Worm (Caenorhabditis elegans) whole organism, L1 larva: ENCODE results near the gene nlp-79.

Experiments used
- elt-2 ChIP-seq: sonication (generic microtip); optimal IDR thresholded peaks from 2 replicates; lab custom pipeline; 2016; ENCODE audit warnings: missing genetic modification characterization, mild to moderate bottlenecking, inconsistent platforms, missing compliant biosample characterization, missing genetic modification reagents
- lin-13 ChIP-seq: fragments of 150-350 bp; optimal IDR thresholded peaks from 2 replicates; lab custom pipeline; 2014; ENCODE audit warnings: missing biosample characterization, missing genetic modification reagents, missing genetic modification characterization
- nhr-28 ChIP-seq: fragments of 150-350 bp; optimal IDR thresholded peaks from 2 replicates; lab custom pipeline; 2014; ENCODE audit warnings: missing biosample characterization, missing genetic modification characterization
- pqm-1 ChIP-seq: sonication (generic microtip); optimal IDR thresholded peaks from 3 replicates; lab custom pipeline; 2017; ENCODE audit warnings: missing biosample characterization, missing genetic modification characterization
- unc-130 ChIP-seq: fragments of 150-350 bp; optimal IDR thresholded peaks from 2 replicates; lab custom pipeline; 2017; ENCODE audit warnings: missing biosample characterization, missing genetic modification characterization, inconsistent platforms

DNA sequence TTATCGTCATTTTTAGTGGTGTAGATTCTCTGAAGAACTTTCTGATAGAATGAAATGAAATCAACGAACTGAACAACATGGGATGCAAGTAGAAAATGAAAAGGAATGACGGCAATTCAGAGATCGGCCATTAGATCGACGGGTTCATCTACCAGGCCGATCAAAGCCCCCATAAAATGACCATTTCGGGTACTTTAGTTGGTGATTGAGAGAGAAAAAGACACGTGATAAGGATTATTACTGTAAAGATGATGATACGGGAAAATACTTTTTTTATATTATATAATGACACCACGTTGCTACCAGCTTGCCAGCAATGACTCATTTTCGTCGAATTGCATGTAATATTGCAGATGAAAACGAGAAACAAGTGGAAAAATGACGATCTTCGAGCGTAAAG lies 39.6 kb upstream of the nlp-79 start, which contains the start of gene best-1:
- TF ChIP-seq unc-130 (tag; lab: Kevin White, UChicago) (peak; percentile 22), nhr-28 (tag; lab: Kevin White, UChicago) (no peak), elt-2 (tag; lab: Kevin White, UChicago) (no peak), pqm-1 (tag; lab: Kevin White, UChicago) (no peak), lin-13 (GFP tag; lab: Kevin White, UChicago) (no peak)
